Fruit fly (Drosophila melanogaster) whole organism, embryonic: ENCODE measurements around the gene slp1.
A peak's percentile ranks its signal among the peaks of the same experiment; 100 is the strongest.

Experiments
- CG10147 ChIP-seq: fragments of 200-800 bp; sonication (Bioruptor generic); optimal IDR thresholded peaks from 2 replicates; lab custom pipeline; 2019; ENCODE audit warnings: missing biosample characterization, mild to moderate bottlenecking, missing genetic modification characterization, moderate library complexity
- CG1024 ChIP-seq: fragments of 200-800 bp; sonication (Bioruptor generic); IDR thresholded peaks from 2 replicates; pipeline ENCODE4 v1.3.6; 2022; ENCODE audit warnings: missing biosample characterization, missing genetic modification characterization
- CG10654 ChIP-seq: fragments of 200-800 bp; sonication (Bioruptor generic); optimal IDR thresholded peaks from 2 replicates; lab custom pipeline; 2016; ENCODE audit warnings: missing biosample characterization, missing genetic modification characterization
- CG14441 ChIP-seq: fragments of 200-800 bp; sonication (Bioruptor generic); IDR thresholded peaks from 2 replicates; pipeline ENCODE4 v1.3.6; 2022; ENCODE audit warnings: missing biosample characterization, missing genetic modification characterization
- CG15696 ChIP-seq: fragments of 200-800 bp; sonication (Bioruptor generic); optimal IDR thresholded peaks from 2 replicates; lab custom pipeline; 2019; ENCODE audit warnings: missing biosample characterization, mild to moderate bottlenecking, missing genetic modification characterization, moderate library complexity
- CG1647 ChIP-seq: fragments of 200-800 bp; sonication (Bioruptor generic); optimal IDR thresholded peaks from 3 replicates; lab custom pipeline; 2016; ENCODE audit warnings: missing biosample characterization, missing genetic modification characterization
- CG18262 ChIP-seq: fragments of 200-800 bp; optimal IDR thresholded peaks from 3 replicates; lab custom pipeline; 2019; ENCODE audit warnings: missing biosample characterization, mild to moderate bottlenecking, missing genetic modification characterization, moderate library complexity
- CG30431 ChIP-seq: fragments of 200-800 bp; sonication (Bioruptor generic); optimal IDR thresholded peaks from 2 replicates; lab custom pipeline; 2017; ENCODE audit warnings: missing biosample characterization, missing genetic modification characterization
- CG34224 ChIP-seq: fragments of 200-800 bp; sonication (Bioruptor generic); IDR thresholded peaks from 3 replicates; pipeline ENCODE4 v1.3.6; 2022; ENCODE audit warnings: missing biosample characterization, missing genetic modification characterization; ENCODE audit not compliant: partially characterized antibody
- CG3847 ChIP-seq: fragments of 200-800 bp; sonication (Bioruptor generic); IDR thresholded peaks from 2 replicates; pipeline ENCODE4 v1.3.6; 2022; ENCODE audit warnings: missing biosample characterization, missing genetic modification characterization
- CG43689 ChIP-seq: fragments of 200-800 bp; sonication (Bioruptor generic); IDR thresholded peaks from 2 replicates; pipeline ENCODE4 v1.3.6; 2022; ENCODE audit warnings: missing biosample characterization, missing genetic modification characterization
- CG4730 ChIP-seq: fragments of 200-800 bp; sonication (Bioruptor generic); IDR thresholded peaks from 2 replicates; pipeline ENCODE4 v1.3.6; 2022; ENCODE audit warnings: missing biosample characterization, missing genetic modification characterization
- CG6272 ChIP-seq: fragments of 200-800 bp; sonication (Bioruptor generic); IDR thresholded peaks from 2 replicates; pipeline ENCODE4 v1.3.6; 2022; ENCODE audit warnings: missing biosample characterization, missing genetic modification characterization
- CG6813 ChIP-seq: fragments of 200-800 bp; sonication (Bioruptor generic); optimal IDR thresholded peaks from 2 replicates; lab custom pipeline; 2017; ENCODE audit warnings: missing biosample characterization, missing genetic modification characterization, mild to moderate bottlenecking, moderate library complexity, missing genetic modification reagents
- CG7839 ChIP-seq: fragments of 200-800 bp; sonication (Bioruptor generic); optimal IDR thresholded peaks from 3 replicates; lab custom pipeline; 2018; ENCODE audit warnings: missing biosample characterization, mild to moderate bottlenecking, missing genetic modification characterization, moderate library complexity
- Deaf1 ChIP-seq: fragments of 200-800 bp; optimal IDR thresholded peaks from 3 replicates; lab custom pipeline; 2019; ENCODE audit warnings: missing biosample characterization, mild to moderate bottlenecking, missing genetic modification characterization, moderate library complexity
- Dfd ChIP-seq, 2 experiments: fragments of >200 bp; optimal IDR thresholded peaks; 2 replicates each; lab custom pipeline; 2017; ENCODE audit warnings: missing biosample characterization in 2 of 2, missing genetic modification characterization in 2 of 2
- ERR ChIP-seq: fragments of 200-800 bp; sonication (Bioruptor generic); optimal IDR thresholded peaks from 2 replicates; lab custom pipeline; 2016; ENCODE audit warnings: missing biosample characterization, missing genetic modification characterization
- Fer3 ChIP-seq: fragments of 200-800 bp; sonication (Bioruptor generic); optimal IDR thresholded peaks from 2 replicates; lab custom pipeline; 2018; ENCODE audit warnings: missing biosample characterization, mild to moderate bottlenecking, missing genetic modification characterization, moderate library complexity
- HLH3B ChIP-seq: fragments of 200-800 bp; sonication (Bioruptor generic); IDR thresholded peaks from 2 replicates; pipeline ENCODE4 v1.3.6; 2022; ENCODE audit warnings: missing biosample characterization, missing genetic modification characterization
- HLHmδ ChIP-seq: fragments of 200-800 bp; sonication (Bioruptor generic); optimal IDR thresholded peaks from 2 replicates; lab custom pipeline; 2018; ENCODE audit warnings: missing biosample characterization, mild to moderate bottlenecking, missing genetic modification characterization, moderate library complexity
- Hr3 ChIP-seq: fragments of 200-800 bp; sonication (Bioruptor generic); optimal IDR thresholded peaks from 3 replicates; lab custom pipeline; 2016; ENCODE audit warnings: missing biosample characterization, missing genetic modification characterization
- Hr51 ChIP-seq, 2 experiments: fragments of 200-800 bp; sonication (Bioruptor generic); optimal IDR thresholded peaks; 2 replicates in 1 of 2; 3 replicates in 1 of 2; lab custom pipeline; 2016 to 2018; ENCODE audit warnings: missing biosample characterization in 2 of 2, missing genetic modification characterization in 2 of 2, mild to moderate bottlenecking in 1 of 2, moderate library complexity in 1 of 2
- NC2α ChIP-seq: fragments of 200-800 bp; sonication (Bioruptor generic); optimal IDR thresholded peaks from 2 replicates; lab custom pipeline; 2016; ENCODE audit warnings: missing biosample characterization, missing genetic modification characterization
- Sin3A ChIP-seq: fragments of >200 bp; optimal IDR thresholded peaks from 2 replicates; lab custom pipeline; 2018
- Stat92E ChIP-seq, 3 experiments: fragments of >200 bp in 2 of 3; fragments of 200-800 bp in 1 of 3; sonication (Bioruptor generic) in 1 of 3; optimal IDR thresholded peaks; 2 replicates each; lab custom pipeline; 2017 to 2019; ENCODE audit warnings: missing biosample characterization in 3 of 3, missing genetic modification characterization in 3 of 3, mild to moderate bottlenecking in 1 of 3, moderate library complexity in 1 of 3
- Tbp ChIP-seq: fragments of >200 bp; optimal IDR thresholded peaks from 2 replicates; lab custom pipeline; 2018; ENCODE audit warnings: missing biosample characterization, missing genetic modification characterization
- YL-1 ChIP-seq: fragments of 200-800 bp; sonication (Bioruptor generic); optimal IDR thresholded peaks from 3 replicates; lab custom pipeline; 2017; ENCODE audit warnings: missing biosample characterization, mild to moderate bottlenecking, missing genetic modification characterization
- ab ChIP-seq: fragments of 200-800 bp; sonication (Bioruptor generic); optimal IDR thresholded peaks from 2 replicates; lab custom pipeline; 2016; ENCODE audit warnings: missing biosample characterization, missing genetic modification characterization
- abd-A ChIP-seq: fragments of 200-800 bp; sonication (Bioruptor generic); optimal IDR thresholded peaks from 3 replicates; lab custom pipeline; 2019; ENCODE audit warnings: missing biosample characterization, mild to moderate bottlenecking, missing genetic modification characterization, moderate library complexity
- ara ChIP-seq: fragments of 200-800 bp; sonication (Bioruptor generic); IDR thresholded peaks from 2 replicates; pipeline ENCODE4 v1.3.6; 2022; ENCODE audit warnings: missing biosample characterization, missing genetic modification characterization
- ase ChIP-seq: fragments of 200-800 bp; sonication (Bioruptor generic); IDR thresholded peaks from 3 replicates; pipeline ENCODE4 v1.3.6; 2022; ENCODE audit warnings: missing biosample characterization, missing genetic modification characterization
- bbx ChIP-seq: fragments of 200-800 bp; sonication (Bioruptor generic); IDR thresholded peaks from 2 replicates; pipeline ENCODE4 v1.3.6; 2022; ENCODE audit warnings: missing biosample characterization, missing genetic modification characterization; ENCODE audit not compliant: partially characterized antibody
- bowl ChIP-seq: fragments of 200-800 bp; sonication (Bioruptor generic); IDR thresholded peaks from 2 replicates; pipeline ENCODE4 v1.3.6; 2022; ENCODE audit warnings: missing biosample characterization, missing genetic modification characterization
- cad ChIP-seq: fragments of >200 bp; optimal IDR thresholded peaks from 2 replicates; lab custom pipeline; 2017; ENCODE audit warnings: missing biosample characterization, missing genetic modification characterization
- cas ChIP-seq: fragments of 200-800 bp; sonication (Bioruptor generic); IDR thresholded peaks from 2 replicates; pipeline ENCODE4 v1.3.6; 2022; ENCODE audit warnings: missing biosample characterization, missing genetic modification characterization
- ci ChIP-seq: fragments of 200-800 bp; sonication (Bioruptor generic); IDR thresholded peaks from 3 replicates; pipeline ENCODE4 v1.3.6; 2022; ENCODE audit warnings: missing biosample characterization, missing genetic modification characterization
- corto ChIP-seq: fragments of 200-800 bp; sonication (Bioruptor generic); optimal IDR thresholded peaks from 2 replicates; lab custom pipeline; 2016; ENCODE audit warnings: missing biosample characterization, mild to moderate bottlenecking, missing genetic modification characterization, moderate library complexity
- gcm ChIP-seq: fragments of 200-800 bp; sonication (Bioruptor generic); optimal IDR thresholded peaks from 2 replicates; lab custom pipeline; 2019; ENCODE audit warnings: missing biosample characterization, mild to moderate bottlenecking, missing genetic modification characterization, moderate library complexity
- grau ChIP-seq: fragments of 200-800 bp; optimal IDR thresholded peaks from 3 replicates; lab custom pipeline; 2019; ENCODE audit warnings: missing biosample characterization, mild to moderate bottlenecking, missing genetic modification characterization, moderate library complexity
- hbn ChIP-seq: fragments of 200-800 bp; sonication (Bioruptor generic); IDR thresholded peaks from 2 replicates; pipeline ENCODE4 v1.3.6; 2022; ENCODE audit warnings: missing biosample characterization, missing genetic modification characterization; ENCODE audit not compliant: partially characterized antibody
- jing ChIP-seq: fragments of 200-800 bp; sonication (Bioruptor generic); optimal IDR thresholded peaks from 2 replicates; lab custom pipeline; 2018; ENCODE audit warnings: missing biosample characterization, mild to moderate bottlenecking, missing genetic modification characterization
- kni ChIP-seq: fragments of 200-800 bp; sonication (Bioruptor generic); optimal IDR thresholded peaks from 3 replicates; lab custom pipeline; 2017; ENCODE audit warnings: mild to moderate bottlenecking, missing biosample characterization, missing genetic modification reagents, missing genetic modification characterization
- nerfin-1 ChIP-seq: fragments of 200-800 bp; sonication (Bioruptor generic); optimal IDR thresholded peaks from 3 replicates; lab custom pipeline; 2019; ENCODE audit warnings: missing biosample characterization, mild to moderate bottlenecking, missing genetic modification characterization, moderate library complexity
- phol ChIP-seq: fragments of 200-800 bp; sonication (Bioruptor generic); optimal IDR thresholded peaks from 3 replicates; lab custom pipeline; 2018; ENCODE audit warnings: missing biosample characterization, mild to moderate bottlenecking, missing genetic modification characterization, moderate library complexity
- sc ChIP-seq, 3 experiments: fragments of >200 bp in 2 of 3; fragments of 200-800 bp in 1 of 3; sonication (Bioruptor generic) in 1 of 3; optimal IDR thresholded peaks; 2 replicates in 2 of 3; 3 replicates in 1 of 3; lab custom pipeline; 2017; ENCODE audit warnings: mild to moderate bottlenecking in 1 of 3, missing biosample characterization in 1 of 3, missing genetic modification characterization in 1 of 3, missing genetic modification reagents in 1 of 3
- so ChIP-seq: fragments of 200-800 bp; sonication (Bioruptor generic); IDR thresholded peaks from 3 replicates; pipeline ENCODE4 v1.3.6; 2022; ENCODE audit warnings: missing biosample characterization, missing genetic modification characterization
- toy ChIP-seq: fragments of 200-800 bp; sonication (Bioruptor generic); IDR thresholded peaks from 2 replicates; pipeline ENCODE4 v1.3.6; 2022; ENCODE audit warnings: missing biosample characterization, missing genetic modification characterization
- trem ChIP-seq: fragments of 200-800 bp; optimal IDR thresholded peaks from 3 replicates; lab custom pipeline; 2019; ENCODE audit warnings: missing biosample characterization, mild to moderate bottlenecking, missing genetic modification characterization, moderate library complexity
- zen ChIP-seq: fragments of 200-800 bp; sonication (Bioruptor generic); optimal IDR thresholded peaks from 3 replicates; lab custom pipeline; 2018; ENCODE audit warnings: missing biosample characterization, mild to moderate bottlenecking, missing genetic modification characterization, moderate library complexity
- zen2 ChIP-seq: fragments of 200-800 bp; sonication (Bioruptor generic); IDR thresholded peaks from 3 replicates; pipeline ENCODE4 v1.3.6; 2022; ENCODE audit warnings: missing biosample characterization, missing genetic modification characterization; ENCODE audit not compliant: partially characterized antibody

slp1 gene

DNA sequence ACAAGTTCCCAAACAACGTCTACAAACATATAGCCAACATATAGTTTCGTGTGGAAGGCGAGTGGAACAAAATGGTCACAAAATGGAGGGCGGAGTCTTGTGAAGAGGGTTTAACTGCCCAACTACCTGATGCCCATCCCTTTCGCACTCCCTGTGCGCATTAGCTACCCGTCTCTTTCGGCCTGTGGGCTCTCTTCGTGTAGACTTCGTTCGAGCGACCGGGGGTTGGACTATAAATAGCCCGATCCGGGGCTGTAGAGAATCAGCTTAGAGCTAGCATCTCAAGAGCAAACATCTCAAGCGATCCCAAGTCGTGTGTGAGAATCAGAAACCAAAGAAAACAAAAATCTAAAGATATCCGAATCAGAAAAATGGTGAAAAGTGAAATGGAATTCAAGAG is at the start of gene slp1:
slp1 (plus strand) TSS at position 263 of the 400 bp plus-strand sequence.
- TF ChIP-seq CG43689 (no peak), ci (no peak), Dfd (GFP tag; optimal IDR thresholded peaks at IDR 0.05; lab: Kevin White, UChicago) (no peak), CG6813 (no peak), sc (optimal IDR thresholded peaks at IDR 0.05; lab: Kevin White, UChicago) (no peak), sc (GFP tag; optimal IDR thresholded peaks at IDR 0.05; lab: Kevin White, UChicago) (no peak), cad (GFP tag; lab: Kevin White, UChicago) (peak; percentile 36), toy (GFP tag; lab: Robert Waterston, UW) (no peak), corto (GFP tag; lab: Kevin White, UChicago) (no peak), Fer3 (tag; lab: Kevin White, UChicago) (no peak), nerfin-1 (tag; lab: Kevin White, UChicago) (no peak), NC2α (GFP tag; lab: Kevin White, UChicago) (no peak), CG15696 (tag; lab: Kevin White, UChicago) (peak; percentile 6), CG6272 (GFP tag; lab: Robert Waterston, UW) (no peak), zen2 (GFP tag; lab: Robert Waterston, UW) (no peak), Sin3A (lab: Kevin White, UChicago) (no peak), CG10147 (no peak), ab (no peak), CG10654 (no peak), so (GFP tag; lab: Robert Waterston, UW) (peak; percentile 28; the same call in 1 of the 3 replicates), Hr3 (no peak), CG4730 (GFP tag; lab: Robert Waterston, UW) (no peak), bbx (GFP tag; lab: Robert Waterston, UW) (peak; percentile 38; the same call in 1 of the 2 replicates), jing (GFP tag; lab: Kevin White, UChicago) (peak; percentile 5), kni (GFP tag; lab: Kevin White, UChicago) (peak; percentile 51), HLHmδ (peak; percentile 13), CG1024 (GFP tag; lab: Robert Waterston, UW) (no peak), CG7839 (tag; lab: Kevin White, UChicago) (no peak), CG34224 (GFP tag; lab: Robert Waterston, UW) (no peak), trem (peak; percentile 6), CG1647 (GFP tag; lab: Kevin White, UChicago) (no peak), Stat92E (GFP tag; optimal IDR thresholded peaks at IDR 0.05; lab: Kevin White, UChicago) (peak in 1 of 3 experiments; percentile 8), zen (peak; percentile 39), Tbp (GFP tag; lab: Kevin White, UChicago) (peak; percentile 98), ase (GFP tag; lab: Robert Waterston, UW) (no peak), CG3847 (no peak), CG14441 (GFP tag; lab: Robert Waterston, UW) (no peak), CG18262 (no peak), grau (tag; lab: Kevin White, UChicago) (no peak), CG30431 (GFP tag; lab: Kevin White, UChicago) (no peak), abd-A (tag; lab: Kevin White, UChicago) (peak; percentile 74), bowl (GFP tag; lab: Robert Waterston, UW) (no peak), hbn (GFP tag; lab: Robert Waterston, UW) (0 out of 2 replicates have a peak, but pooled peaks have one; percentile 17), phol (tag; lab: Kevin White, UChicago) (peak; percentile 0), HLH3B (GFP tag; lab: Robert Waterston, UW) (no peak), ara (no peak), Hr51 (GFP tag; optimal IDR thresholded peaks at IDR 0.05; lab: Kevin White, UChicago) (no peak), cas (GFP tag; lab: Robert Waterston, UW) (no peak), ERR (GFP tag; lab: Kevin White, UChicago) (no peak), YL-1 (GFP tag; lab: Kevin White, UChicago) (no peak), gcm (peak; percentile 37), Deaf1 (peak; percentile 95)
